Fruit fly (Drosophila melanogaster) whole organism, embryonic: ENCODE data around the gene Alg2.

ENCODE experiments used
- CG10267 ChIP-seq: fragments of 200-800 bp; sonication (Bioruptor generic); optimal IDR thresholded peaks from 2 replicates; lab custom pipeline; 2018; ENCODE audit warnings: missing biosample characterization, mild to moderate bottlenecking, missing genetic modification characterization, moderate library complexity
- CG10366 ChIP-seq: fragments of 200-800 bp; sonication (Bioruptor generic); IDR thresholded peaks from 2 replicates; pipeline ENCODE4 v1.3.6; 2022; ENCODE audit warnings: missing biosample characterization, missing genetic modification characterization
- CG11504 ChIP-seq: fragments of 200-800 bp; sonication (Bioruptor generic); optimal IDR thresholded peaks from 3 replicates; lab custom pipeline; 2019; ENCODE audit warnings: missing biosample characterization, mild to moderate bottlenecking, missing genetic modification characterization, moderate library complexity
- CG12769 ChIP-seq: fragments of 200-800 bp; sonication (Bioruptor generic); optimal IDR thresholded peaks from 2 replicates; lab custom pipeline; 2019; ENCODE audit warnings: missing biosample characterization, mild to moderate bottlenecking, missing genetic modification characterization, moderate library complexity
- CG14441 ChIP-seq: fragments of 200-800 bp; sonication (Bioruptor generic); IDR thresholded peaks from 2 replicates; pipeline ENCODE4 v1.3.6; 2022; ENCODE audit warnings: missing biosample characterization, missing genetic modification characterization
- CG14667 ChIP-seq: fragments of 200-800 bp; sonication (Bioruptor generic); IDR thresholded peaks from 2 replicates; pipeline ENCODE4 v1.3.6; 2022; ENCODE audit warnings: missing biosample characterization, missing genetic modification characterization
- CG15601 ChIP-seq: fragments of 200-800 bp; sonication (Bioruptor generic); optimal IDR thresholded peaks from 3 replicates; lab custom pipeline; 2019; ENCODE audit warnings: missing biosample characterization, mild to moderate bottlenecking, missing genetic modification characterization, moderate library complexity
- CG17328 ChIP-seq: fragments of 200-800 bp; sonication (Bioruptor generic); IDR thresholded peaks from 2 replicates; pipeline ENCODE4 v1.3.6; 2022; ENCODE audit warnings: missing biosample characterization, missing genetic modification characterization
- CG17612 ChIP-seq: fragments of 200-800 bp; sonication (Bioruptor generic); IDR thresholded peaks from 2 replicates; pipeline ENCODE4 v1.3.6; 2022; ENCODE audit warnings: missing biosample characterization, missing genetic modification characterization
- CG1792 ChIP-seq: fragments of 200-800 bp; sonication (Bioruptor generic); optimal IDR thresholded peaks from 2 replicates; lab custom pipeline; 2016; ENCODE audit warnings: missing biosample characterization, missing genetic modification characterization
- CG18476 ChIP-seq: fragments of 200-800 bp; sonication (Bioruptor generic); optimal IDR thresholded peaks from 2 replicates; lab custom pipeline; 2016; ENCODE audit warnings: missing biosample characterization, mild to moderate bottlenecking, missing genetic modification characterization
- CG18599 ChIP-seq: fragments of 200-800 bp; sonication (Bioruptor generic); optimal IDR thresholded peaks from 3 replicates; lab custom pipeline; 2017; ENCODE audit warnings: missing biosample characterization, missing genetic modification characterization, mild to moderate bottlenecking, moderate library complexity, missing genetic modification reagents
- CG18619 ChIP-seq: fragments of 200-800 bp; sonication (Bioruptor generic); optimal IDR thresholded peaks from 3 replicates; lab custom pipeline; 2017; ENCODE audit warnings: missing biosample characterization, mild to moderate bottlenecking, missing genetic modification characterization
- CG18764 ChIP-seq: fragments of 200-800 bp; sonication (Bioruptor generic); optimal IDR thresholded peaks from 3 replicates; lab custom pipeline; 2016; ENCODE audit warnings: missing biosample characterization, missing genetic modification characterization
- CG2116 ChIP-seq: fragments of 200-800 bp; sonication (Bioruptor generic); optimal IDR thresholded peaks from 3 replicates; lab custom pipeline; 2018; ENCODE audit warnings: missing biosample characterization, mild to moderate bottlenecking, missing genetic modification characterization
- CG2678 ChIP-seq: fragments of 200-800 bp; sonication (Bioruptor generic); optimal IDR thresholded peaks from 3 replicates; lab custom pipeline; 2019; ENCODE audit warnings: missing biosample characterization, mild to moderate bottlenecking, missing genetic modification characterization, moderate library complexity
- CG30431 ChIP-seq: fragments of 200-800 bp; sonication (Bioruptor generic); optimal IDR thresholded peaks from 2 replicates; lab custom pipeline; 2017; ENCODE audit warnings: missing biosample characterization, missing genetic modification characterization
- CG34224 ChIP-seq: fragments of 200-800 bp; sonication (Bioruptor generic); IDR thresholded peaks from 3 replicates; pipeline ENCODE4 v1.3.6; 2022; ENCODE audit warnings: missing biosample characterization, missing genetic modification characterization; ENCODE audit not compliant: partially characterized antibody
- CG34376 ChIP-seq: fragments of 200-800 bp; sonication (Bioruptor generic); optimal IDR thresholded peaks from 2 replicates; lab custom pipeline; 2018; ENCODE audit warnings: missing biosample characterization, mild to moderate bottlenecking, missing genetic modification characterization
- CG4404 ChIP-seq: fragments of 200-800 bp; sonication (Bioruptor generic); IDR thresholded peaks from 2 replicates; pipeline ENCODE4 v1.3.6; 2022; ENCODE audit warnings: missing biosample characterization, missing genetic modification characterization
- CG4424 ChIP-seq: fragments of 200-800 bp; sonication (Bioruptor generic); optimal IDR thresholded peaks from 3 replicates; lab custom pipeline; 2016; ENCODE audit warnings: missing biosample characterization, missing genetic modification characterization
- CG5953 ChIP-seq: fragments of 200-800 bp; sonication (Bioruptor generic); IDR thresholded peaks from 2 replicates; pipeline ENCODE4 v1.3.6; 2022; ENCODE audit warnings: missing biosample characterization, missing genetic modification characterization
- CG8924 ChIP-seq: fragments of 200-800 bp; optimal IDR thresholded peaks from 3 replicates; lab custom pipeline; 2019; ENCODE audit warnings: missing biosample characterization, mild to moderate bottlenecking, missing genetic modification characterization, moderate library complexity
- CG9817 ChIP-seq: fragments of 200-800 bp; sonication (Bioruptor generic); optimal IDR thresholded peaks from 2 replicates; lab custom pipeline; 2018; ENCODE audit warnings: missing biosample characterization, mild to moderate bottlenecking, missing genetic modification characterization, moderate library complexity
- Dp ChIP-seq: fragments of 200-800 bp; sonication (Bioruptor generic); optimal IDR thresholded peaks from 2 replicates; lab custom pipeline; 2018; ENCODE audit warnings: missing biosample characterization, mild to moderate bottlenecking, missing genetic modification characterization, moderate library complexity
- ERR ChIP-seq: fragments of 200-800 bp; sonication (Bioruptor generic); optimal IDR thresholded peaks from 2 replicates; lab custom pipeline; 2016; ENCODE audit warnings: missing biosample characterization, missing genetic modification characterization
- Elba2 ChIP-seq: fragments of 200-800 bp; sonication (Bioruptor generic); optimal IDR thresholded peaks from 3 replicates; lab custom pipeline; 2016; ENCODE audit warnings: missing biosample characterization, missing genetic modification characterization
- Fer1 ChIP-seq: fragments of 200-800 bp; sonication (Bioruptor generic); optimal IDR thresholded peaks from 2 replicates; lab custom pipeline; 2017; ENCODE audit warnings: missing biosample characterization, mild to moderate bottlenecking, missing genetic modification characterization
- H2.0 ChIP-seq: fragments of 200-800 bp; sonication (Bioruptor generic); IDR thresholded peaks from 2 replicates; pipeline ENCODE4 v1.3.6; 2022; ENCODE audit warnings: missing biosample characterization, missing genetic modification characterization
- HLH4C ChIP-seq: fragments of 200-800 bp; sonication (Bioruptor generic); IDR thresholded peaks from 3 replicates; pipeline ENCODE4 v1.3.6; 2022; ENCODE audit warnings: missing biosample characterization, missing genetic modification characterization; ENCODE audit not compliant: partially characterized antibody
- HLH54F ChIP-seq: fragments of 200-800 bp; sonication (Bioruptor generic); optimal IDR thresholded peaks from 3 replicates; lab custom pipeline; 2016; ENCODE audit warnings: missing biosample characterization, missing genetic modification characterization
- Hr3 ChIP-seq: fragments of 200-800 bp; sonication (Bioruptor generic); optimal IDR thresholded peaks from 3 replicates; lab custom pipeline; 2016; ENCODE audit warnings: missing biosample characterization, missing genetic modification characterization
- Hsf ChIP-seq: fragments of 200-800 bp; sonication (Bioruptor generic); optimal IDR thresholded peaks from 3 replicates; lab custom pipeline; 2016; ENCODE audit warnings: missing biosample characterization, missing genetic modification characterization
- Max ChIP-seq: fragments of 200-800 bp; sonication (Bioruptor generic); optimal IDR thresholded peaks from 2 replicates; lab custom pipeline; 2016; ENCODE audit warnings: missing biosample characterization, mild to moderate bottlenecking, missing genetic modification characterization
- Scr ChIP-seq: fragments of 200-800 bp; sonication (Bioruptor generic); IDR thresholded peaks from 2 replicates; pipeline ENCODE4 v1.3.6; 2022; ENCODE audit warnings: missing biosample characterization, missing genetic modification characterization; ENCODE audit not compliant: partially characterized antibody
- Sry-δ ChIP-seq: fragments of 200-800 bp; sonication (Bioruptor generic); optimal IDR thresholded peaks from 2 replicates; lab custom pipeline; 2016; ENCODE audit warnings: missing biosample characterization, missing genetic modification characterization
- Usf ChIP-seq: fragments of 200-800 bp; sonication (Bioruptor generic); optimal IDR thresholded peaks from 2 replicates; lab custom pipeline; 2017; ENCODE audit warnings: missing genotype, missing biosample characterization, missing genetic modification characterization
- YL-1 ChIP-seq: fragments of 200-800 bp; sonication (Bioruptor generic); optimal IDR thresholded peaks from 3 replicates; lab custom pipeline; 2017; ENCODE audit warnings: missing biosample characterization, mild to moderate bottlenecking, missing genetic modification characterization
- br ChIP-seq: fragments of >200 bp; optimal IDR thresholded peaks from 2 replicates; lab custom pipeline; 2017
- bsh ChIP-seq, 2 experiments: fragments of 200-800 bp; sonication (Bioruptor generic); optimal IDR thresholded peaks; 2 replicates each; lab custom pipeline; 2017 to 2018; ENCODE audit warnings: mild to moderate bottlenecking in 2 of 2, missing biosample characterization in 2 of 2, missing genetic modification characterization in 2 of 2, moderate library complexity in 1 of 2
- croc ChIP-seq: fragments of 200-800 bp; sonication (Bioruptor generic); conservative IDR thresholded peaks from 3 replicates; pipeline ENCODE4 v1.3.6; 2022; ENCODE audit warnings: missing biosample characterization, missing genetic modification characterization
- dpn ChIP-seq, 2 experiments: fragments of 200-800 bp; sonication (Bioruptor generic); optimal IDR thresholded peaks; 3 replicates each; lab custom pipeline; 2016; ENCODE audit warnings: missing biosample characterization in 2 of 2, missing genetic modification characterization in 2 of 2
- inv ChIP-seq: fragments of 200-800 bp; sonication (Bioruptor generic); IDR thresholded peaks from 2 replicates; pipeline ENCODE4 v1.3.6; 2022; ENCODE audit warnings: missing biosample characterization, missing genetic modification characterization; ENCODE audit not compliant: partially characterized antibody
- jigr1 ChIP-seq: fragments of 200-800 bp; sonication (Bioruptor generic); IDR thresholded peaks from 3 replicates; pipeline ENCODE4 v1.3.6; 2022; ENCODE audit warnings: missing biosample characterization, missing genetic modification characterization
- lola ChIP-seq, 3 experiments: fragments of >200 bp in 2 of 3; fragments of 200-800 bp in 1 of 3; sonication (Bioruptor generic) in 1 of 3; optimal IDR thresholded peaks; 2 replicates each; lab custom pipeline; 2017 to 2019; ENCODE audit warnings: missing biosample characterization in 3 of 3, missing genetic modification characterization in 3 of 3, mild to moderate bottlenecking in 1 of 3, moderate library complexity in 1 of 3
- maf-S ChIP-seq: fragments of 200-800 bp; sonication (Bioruptor generic); optimal IDR thresholded peaks from 2 replicates; lab custom pipeline; 2016; ENCODE audit warnings: missing biosample characterization, missing genetic modification characterization
- peb ChIP-seq: fragments of 200-800 bp; sonication (Bioruptor generic); IDR thresholded peaks from 2 replicates; pipeline ENCODE4 v1.3.6; 2022; ENCODE audit warnings: missing biosample characterization, missing genetic modification characterization
- psq ChIP-seq: fragments of 200-800 bp; sonication (Bioruptor generic); optimal IDR thresholded peaks from 2 replicates; lab custom pipeline; 2017; ENCODE audit warnings: missing biosample characterization, missing genetic modification characterization
- salm ChIP-seq: fragments of 200-800 bp; sonication (Bioruptor generic); optimal IDR thresholded peaks from 2 replicates; lab custom pipeline; 2018; ENCODE audit warnings: missing biosample characterization, mild to moderate bottlenecking, missing genetic modification characterization
- slbo ChIP-seq: fragments of 200-800 bp; sonication (Bioruptor generic); IDR thresholded peaks from 2 replicates; pipeline ENCODE4 v1.3.6; 2022; ENCODE audit warnings: missing biosample characterization, missing genetic modification characterization

Alg2 gene

dm6 chr3L:3178530-3179096 is 35.0 kb downstream of the Alg2 start, which contains the start of the genes MnM and Girdin (continued):
- TF ChIP-seq HLH54F (GFP tag; lab: Kevin White, UChicago), result peak; percentile 87
- TF ChIP-seq CG2678 (tag; lab: Kevin White, UChicago), result no peak
- peak; percentile 17 for TF ChIP-seq CG1792
- TF ChIP-seq CG34224 (GFP tag; lab: Robert Waterston, UW), result peak; percentile 74; the same call in 2 of the 3 replicates
- TF ChIP-seq CG30431, result peak; percentile 15
- no peak for TF ChIP-seq Usf
- TF ChIP-seq Scr (GFP tag; lab: Robert Waterston, UW), result peak; percentile 92
- peak; percentile 55 for TF ChIP-seq CG10267 (tag; lab: Kevin White, UChicago)
- TF ChIP-seq CG18619 (GFP tag; lab: Kevin White, UChicago), result peak; percentile 36
- peak; percentile 83 for TF ChIP-seq slbo
- TF ChIP-seq CG17612 (GFP tag; lab: Robert Waterston, UW), result no peak
- TF ChIP-seq CG4404, result peak; percentile 28; the same call in 1 of the 2 replicates
- TF ChIP-seq jigr1 (GFP tag; lab: Robert Waterston, UW), result no peak
- no peak for TF ChIP-seq croc (GFP tag; lab: Robert Waterston, UW)
- TF ChIP-seq bsh (GFP tag; optimal IDR thresholded peaks at IDR 0.05; lab: Kevin White, UChicago), result peak in 1 of 2 experiments; percentile 41
- peak; percentile 59 for TF ChIP-seq CG4424 (GFP tag; lab: Kevin White, UChicago)
- peak; percentile 19 for TF ChIP-seq YL-1 (GFP tag; lab: Kevin White, UChicago)
- TF ChIP-seq CG11504, result no peak
- TF ChIP-seq CG18476 (GFP tag; lab: Kevin White, UChicago), result no peak
- peak; percentile 87 for TF ChIP-seq inv (GFP tag; lab: Robert Waterston, UW)
- TF ChIP-seq Hr3 (GFP tag; lab: Kevin White, UChicago), result peak; percentile 86
- TF ChIP-seq CG17328, result no peak
- peak; percentile 55 for TF ChIP-seq CG10366
- TF ChIP-seq CG14441 (GFP tag; lab: Robert Waterston, UW), result 0 out of 2 replicates have a peak, but pooled peaks have one; percentile 19
- TF ChIP-seq CG5953 (GFP tag; lab: Robert Waterston, UW), result no peak
- no peak for TF ChIP-seq CG14667
- peak; percentile 88 for TF ChIP-seq HLH4C (GFP tag; lab: Robert Waterston, UW)
- peak; percentile 67 for TF ChIP-seq CG9817 (tag; lab: Kevin White, UChicago)
- no peak for TF ChIP-seq psq (GFP tag; lab: Kevin White, UChicago)
- peak; percentile 84 for TF ChIP-seq Dp (GFP tag; lab: Kevin White, UChicago)
- peak; percentile 77 for TF ChIP-seq Hsf (GFP tag; lab: Kevin White, UChicago)
- TF ChIP-seq CG8924 (tag; lab: Kevin White, UChicago), result peak; percentile 46
- no peak for TF ChIP-seq br (lab: Kevin White, UChicago)
- 0 out of 2 replicates have a peak, but pooled peaks have one; percentile 8 for TF ChIP-seq H2.0 (GFP tag; lab: Robert Waterston, UW)
- no peak for TF ChIP-seq Fer1 (GFP tag; lab: Kevin White, UChicago)
- peak; percentile 100 for TF ChIP-seq Sry-δ (GFP tag; lab: Kevin White, UChicago)
- peak; percentile 77 to 83 for TF ChIP-seq dpn (GFP tag; optimal IDR thresholded peaks at IDR 0.05; lab: Kevin White, UChicago)
- TF ChIP-seq CG18599 (GFP tag; lab: Kevin White, UChicago), result peak; percentile 44
- TF ChIP-seq CG15601, result no peak
- peak; percentile 58 for TF ChIP-seq CG34376 (GFP tag; lab: Kevin White, UChicago)
- TF ChIP-seq ERR (GFP tag; lab: Kevin White, UChicago), result peak; percentile 55
- peak; percentile 43 for TF ChIP-seq Max (GFP tag; lab: Kevin White, UChicago)
- peak in 1 of 3 experiments; percentile 58 for TF ChIP-seq lola (GFP tag; optimal IDR thresholded peaks at IDR 0.05; lab: Kevin White, UChicago)
- peak; percentile 75 for TF ChIP-seq maf-S (GFP tag; lab: Kevin White, UChicago)
- no peak for TF ChIP-seq Elba2 (GFP tag; lab: Kevin White, UChicago)
- no peak for TF ChIP-seq salm (tag; lab: Kevin White, UChicago)
- TF ChIP-seq CG12769, result peak; percentile 80
- TF ChIP-seq CG2116 (GFP tag; lab: Kevin White, UChicago), result peak; percentile 85
- TF ChIP-seq peb (GFP tag; lab: Robert Waterston, UW), result 0 out of 2 replicates have a peak, but pooled peaks have one; percentile 30
- TF ChIP-seq CG18764 (GFP tag; lab: Kevin White, UChicago), result peak; percentile 32
